Fruit fly (Drosophila melanogaster) whole organism, embryonic: ENCODE measurements around the gene 5-HT7.

Source experiments
- CG10147 ChIP-seq: fragments of 200-800 bp; sonication (Bioruptor generic); optimal IDR thresholded peaks from 2 replicates; lab custom pipeline; 2019; ENCODE audit warnings: missing biosample characterization, mild to moderate bottlenecking, missing genetic modification characterization, moderate library complexity
- CG12299 ChIP-seq: fragments of 200-800 bp; sonication (Bioruptor generic); optimal IDR thresholded peaks from 2 replicates; lab custom pipeline; 2018; ENCODE audit warnings: missing biosample characterization, mild to moderate bottlenecking, missing genetic modification characterization
- CG15601 ChIP-seq: fragments of 200-800 bp; sonication (Bioruptor generic); optimal IDR thresholded peaks from 3 replicates; lab custom pipeline; 2019; ENCODE audit warnings: missing biosample characterization, mild to moderate bottlenecking, missing genetic modification characterization, moderate library complexity
- CG30020 ChIP-seq: fragments of 200-800 bp; optimal IDR thresholded peaks from 2 replicates; lab custom pipeline; 2019; ENCODE audit warnings: missing biosample characterization, mild to moderate bottlenecking, missing genetic modification characterization, moderate library complexity
- CG31365 ChIP-seq: fragments of 200-800 bp; sonication (Bioruptor generic); optimal IDR thresholded peaks from 2 replicates; lab custom pipeline; 2018; ENCODE audit warnings: missing biosample characterization, mild to moderate bottlenecking, missing genetic modification characterization
- CG4730 ChIP-seq: fragments of 200-800 bp; sonication (Bioruptor generic); IDR thresholded peaks from 2 replicates; pipeline ENCODE4 v1.3.6; 2022; ENCODE audit warnings: missing biosample characterization, missing genetic modification characterization
- CG8924 ChIP-seq: fragments of 200-800 bp; optimal IDR thresholded peaks from 3 replicates; lab custom pipeline; 2019; ENCODE audit warnings: missing biosample characterization, mild to moderate bottlenecking, missing genetic modification characterization, moderate library complexity
- Doc3 ChIP-seq: fragments of 200-800 bp; sonication (Bioruptor generic); IDR thresholded peaks from 3 replicates; pipeline ENCODE4 v1.3.6; 2022; ENCODE audit warnings: missing biosample characterization, missing genetic modification characterization; ENCODE audit not compliant: partially characterized antibody
- az2 ChIP-seq: fragments of 200-800 bp; sonication (Bioruptor generic); optimal IDR thresholded peaks from 3 replicates; lab custom pipeline; 2016; ENCODE audit warnings: missing biosample characterization, missing genetic modification characterization
- dmrt99B ChIP-seq: fragments of 200-800 bp; sonication (Bioruptor generic); optimal IDR thresholded peaks from 2 replicates; lab custom pipeline; 2018; ENCODE audit warnings: missing biosample characterization, mild to moderate bottlenecking, missing genetic modification characterization, moderate library complexity
- gcm2 ChIP-seq: fragments of 200-800 bp; sonication (Bioruptor generic); optimal IDR thresholded peaks from 2 replicates; lab custom pipeline; 2016; ENCODE audit warnings: missing biosample characterization, missing genetic modification characterization
- tx ChIP-seq: fragments of 200-800 bp; sonication (Bioruptor generic); optimal IDR thresholded peaks from 2 replicates; lab custom pipeline; 2016; ENCODE audit warnings: missing biosample characterization, missing genetic modification characterization
- vnd ChIP-seq: fragments of 200-800 bp; sonication (Bioruptor generic); IDR thresholded peaks from 3 replicates; pipeline ENCODE4 v1.3.6; 2022; ENCODE audit warnings: missing biosample characterization, missing genetic modification characterization; ENCODE audit not compliant: partially characterized antibody

DNA sequence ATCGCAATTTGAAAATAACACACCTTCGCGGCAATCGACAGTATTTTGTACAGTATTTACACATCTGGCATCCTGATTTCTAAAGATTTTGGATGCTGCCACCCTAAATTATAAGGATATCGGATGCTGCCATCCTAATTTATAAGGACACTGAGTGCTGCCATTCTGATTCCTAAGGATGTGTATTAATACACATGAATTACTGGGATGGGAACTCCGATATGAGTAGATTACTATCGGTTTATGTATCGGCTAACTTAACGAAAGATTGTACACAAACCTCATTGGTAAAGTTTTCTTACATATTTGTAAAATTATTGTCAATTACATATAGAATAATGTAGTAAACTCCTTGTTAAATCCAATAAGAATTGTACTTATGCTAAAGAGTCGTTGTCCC lies 70.3 kb downstream of the 5-HT7 start:
- TF ChIP-seq vnd (GFP tag; lab: Robert Waterston, UW) (no peak), az2 (no peak), gcm2 (GFP tag; lab: Kevin White, UChicago) (no peak), CG30020 (tag; lab: Kevin White, UChicago) (no peak), CG31365 (no peak), CG4730 (GFP tag; lab: Robert Waterston, UW) (no peak), Doc3 (GFP tag; lab: Robert Waterston, UW) (no peak), CG12299 (tag; lab: Kevin White, UChicago) (no peak), CG15601 (tag; lab: Kevin White, UChicago) (peak; percentile 48), CG8924 (tag; lab: Kevin White, UChicago) (no peak), tx (GFP tag; lab: Kevin White, UChicago) (no peak), dmrt99B (tag; lab: Kevin White, UChicago) (no peak), CG10147 (GFP tag; lab: Kevin White, UChicago) (no peak)
